Worm (Caenorhabditis elegans) whole organism, L4/young adult: Measurements from ENCODE around the gene old-2.

Experiments
- W03F9.2 ChIP-seq: fragments of 150-350 bp; optimal IDR thresholded peaks from 2 replicates; lab custom pipeline; 2014; ENCODE audit warnings: missing biosample characterization, missing genetic modification characterization
- him-1 ChIP-seq: sonication (generic microtip); optimal IDR thresholded peaks from 2 replicates; lab custom pipeline; 2016; ENCODE audit warnings: missing genotype, missing genetic modification reagents, missing genetic modification characterization, missing compliant biosample characterization

DNA sequence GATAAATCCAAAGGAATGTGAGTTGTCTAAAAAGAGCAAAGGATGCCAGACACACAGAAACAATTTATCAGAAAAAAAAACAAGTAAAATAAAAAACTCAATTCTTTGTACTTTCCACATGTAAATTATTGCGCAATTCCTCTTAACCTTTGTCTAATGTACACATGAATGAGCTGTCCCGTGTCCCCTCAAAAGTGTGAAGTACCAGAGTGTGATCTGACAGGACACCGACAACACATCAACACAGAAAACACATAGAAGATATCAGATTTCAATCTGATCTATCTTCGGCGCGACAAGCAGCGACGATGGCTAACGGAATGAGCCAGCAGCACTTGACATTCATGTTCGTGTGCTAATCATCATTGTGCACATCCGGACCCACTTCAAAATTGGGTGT lies 20.9 kb downstream of the old-2 start:
- TF ChIP-seq him-1 (tag; lab: Kevin White, UChicago) (no peak), W03F9.2 (tag; lab: Kevin White, UChicago) (no peak)
